Worm (Caenorhabditis elegans): ENCODE data around the gene ZK353.10.

DNA sequence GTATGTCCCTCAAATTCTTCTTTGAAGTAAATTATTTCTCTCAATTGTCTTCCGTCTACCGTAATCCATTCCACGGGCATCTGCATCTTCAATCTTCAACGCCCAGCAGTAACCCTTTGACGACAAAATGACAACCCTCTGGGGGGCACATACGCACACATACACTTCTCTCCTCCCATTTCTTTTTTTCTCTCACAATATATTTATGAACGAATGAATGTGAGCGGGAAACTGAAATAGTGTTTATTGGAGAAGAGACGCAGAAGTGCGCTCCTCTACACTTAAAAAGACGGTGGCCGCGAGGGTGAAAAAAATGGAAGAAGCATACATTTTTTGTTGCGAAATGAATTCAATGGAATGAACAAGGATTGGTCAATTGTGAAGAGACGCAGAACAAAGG is 17.8 kb upstream of the ZK353.10 start:
- TF ChIP-seq zag-1 (tag; optimal IDR thresholded peaks at IDR 0.05) (no peak), ceh-82 (tag; optimal IDR thresholded peaks at IDR 0.05) (peak; percentile 25 to 63 (median 34)), unc-62 (GFP tag; optimal IDR thresholded peaks at IDR 0.05) (no peak), efl-1 (optimal IDR thresholded peaks at IDR 0.05) (peak; percentile 58 to 77), efl-1 (GFP tag; optimal IDR thresholded peaks at IDR 0.05 in 1 of 2) (peak; percentile 57 to 77), rnt-1 (tag; optimal IDR thresholded peaks at IDR 0.05) (peak; percentile 19)

Measured in whole organism, L1 larva.